Fruit fly (Drosophila melanogaster) whole organism, embryonic: Measurements from ENCODE around the gene Gale.

Experiments
- CG10959 ChIP-seq: fragments of 200-800 bp; sonication (Bioruptor generic); IDR thresholded peaks from 2 replicates; pipeline ENCODE4 v1.3.6; 2022; ENCODE audit warnings: missing biosample characterization, missing genetic modification characterization
- CG11560 ChIP-seq: fragments of 200-800 bp; sonication (Bioruptor generic); IDR thresholded peaks from 3 replicates; pipeline ENCODE4 v1.3.6; 2022; ENCODE audit warnings: missing biosample characterization, missing genetic modification characterization
- CG14710 ChIP-seq: fragments of 200-800 bp; sonication (Bioruptor generic); optimal IDR thresholded peaks from 3 replicates; lab custom pipeline; 2019; ENCODE audit warnings: missing biosample characterization, mild to moderate bottlenecking, missing genetic modification characterization, moderate library complexity
- CG15011 ChIP-seq: fragments of 200-800 bp; sonication (Bioruptor generic); optimal IDR thresholded peaks from 3 replicates; lab custom pipeline; 2018; ENCODE audit warnings: missing biosample characterization, mild to moderate bottlenecking, missing genetic modification characterization
- CG15514 ChIP-seq: fragments of 200-800 bp; sonication (Bioruptor generic); optimal IDR thresholded peaks from 3 replicates; lab custom pipeline; 2017; ENCODE audit warnings: missing biosample characterization, missing genetic modification characterization, mild to moderate bottlenecking, moderate library complexity, missing genetic modification reagents
- CG15601 ChIP-seq: fragments of 200-800 bp; sonication (Bioruptor generic); optimal IDR thresholded peaks from 3 replicates; lab custom pipeline; 2019; ENCODE audit warnings: missing biosample characterization, mild to moderate bottlenecking, missing genetic modification characterization, moderate library complexity
- CG17359 ChIP-seq: fragments of 200-800 bp; sonication (Bioruptor generic); optimal IDR thresholded peaks from 3 replicates; lab custom pipeline; 2018; ENCODE audit warnings: missing biosample characterization, mild to moderate bottlenecking, missing genetic modification characterization, moderate library complexity
- CG1792 ChIP-seq: fragments of 200-800 bp; sonication (Bioruptor generic); optimal IDR thresholded peaks from 2 replicates; lab custom pipeline; 2016; ENCODE audit warnings: missing biosample characterization, missing genetic modification characterization
- CG2889 ChIP-seq: fragments of 200-800 bp; sonication (Bioruptor generic); IDR thresholded peaks from 3 replicates; pipeline ENCODE4 v1.3.6; 2022; ENCODE audit warnings: missing biosample characterization, missing genetic modification characterization
- CG31388 ChIP-seq: fragments of 200-800 bp; sonication (Bioruptor generic); optimal IDR thresholded peaks from 2 replicates; lab custom pipeline; 2016; ENCODE audit warnings: missing biosample characterization, missing genetic modification characterization
- CG42726 ChIP-seq: fragments of 200-800 bp; sonication (Bioruptor generic); IDR thresholded peaks from 2 replicates; pipeline ENCODE4 v1.3.6; 2022; ENCODE audit warnings: missing biosample characterization, missing genetic modification characterization; ENCODE audit not compliant: partially characterized antibody
- CG4328 ChIP-seq: fragments of 200-800 bp; sonication (Bioruptor generic); optimal IDR thresholded peaks from 3 replicates; lab custom pipeline; 2017; ENCODE audit warnings: missing biosample characterization, missing genetic modification reagents, missing genetic modification characterization
- CG6175 ChIP-seq: fragments of 200-800 bp; sonication (Bioruptor generic); IDR thresholded peaks from 3 replicates; pipeline ENCODE4 v1.3.6; 2022; ENCODE audit warnings: missing biosample characterization, missing genetic modification characterization
- CG6683 ChIP-seq: fragments of 200-800 bp; sonication (Bioruptor generic); optimal IDR thresholded peaks from 2 replicates; lab custom pipeline; 2017; ENCODE audit warnings: missing biosample characterization, mild to moderate bottlenecking, missing genetic modification characterization, missing genetic modification reagents
- CG7357 ChIP-seq: fragments of 200-800 bp; sonication (Bioruptor generic); IDR thresholded peaks from 3 replicates; pipeline ENCODE4 v1.3.6; 2022; ENCODE audit warnings: missing biosample characterization, missing genetic modification characterization
- CG8765 ChIP-seq: fragments of 200-800 bp; sonication (Bioruptor generic); IDR thresholded peaks from 2 replicates; pipeline ENCODE4 v1.3.6; 2022; ENCODE audit warnings: missing biosample characterization, missing genetic modification characterization
- CG9727 ChIP-seq: fragments of 200-800 bp; sonication (Bioruptor generic); optimal IDR thresholded peaks from 3 replicates; lab custom pipeline; 2017; ENCODE audit warnings: missing biosample characterization, mild to moderate bottlenecking, missing genetic modification characterization
- D ChIP-seq, 2 experiments: fragments of 200-800 bp in 1 of 2; fragments of >200 bp in 1 of 2; sonication (Bioruptor generic) in 1 of 2; optimal IDR thresholded peaks; 2 replicates in 1 of 2; 3 replicates in 1 of 2; lab custom pipeline; 2017; ENCODE audit warnings: mild to moderate bottlenecking in 1 of 2, missing biosample characterization in 1 of 2, missing genetic modification characterization in 1 of 2, missing genetic modification reagents in 1 of 2
- Dll ChIP-seq: fragments of 200-800 bp; sonication (Bioruptor generic); IDR thresholded peaks from 4 replicates; pipeline ENCODE4 v1.3.6; 2022; ENCODE audit warnings: missing biosample characterization, missing genetic modification characterization; ENCODE audit not compliant: partially characterized antibody
- Drgx ChIP-seq: fragments of 200-800 bp; sonication (Bioruptor generic); IDR thresholded peaks from 2 replicates; pipeline ENCODE4 v1.3.6; 2022; ENCODE audit warnings: missing biosample characterization, missing genetic modification characterization
- Hr51 ChIP-seq, 2 experiments: fragments of 200-800 bp; sonication (Bioruptor generic); optimal IDR thresholded peaks; 2 replicates in 1 of 2; 3 replicates in 1 of 2; lab custom pipeline; 2016 to 2018; ENCODE audit warnings: missing biosample characterization in 2 of 2, missing genetic modification characterization in 2 of 2, mild to moderate bottlenecking in 1 of 2, moderate library complexity in 1 of 2
- Lpt ChIP-seq: fragments of >200 bp; optimal IDR thresholded peaks from 2 replicates; lab custom pipeline; 2018; ENCODE audit warnings: missing biosample characterization, missing genetic modification characterization
- NC2α ChIP-seq: fragments of 200-800 bp; sonication (Bioruptor generic); optimal IDR thresholded peaks from 2 replicates; lab custom pipeline; 2016; ENCODE audit warnings: missing biosample characterization, missing genetic modification characterization
- NC2β ChIP-seq: fragments of 200-800 bp; sonication (Bioruptor generic); optimal IDR thresholded peaks from 2 replicates; lab custom pipeline; 2016; ENCODE audit warnings: missing biosample characterization, missing genetic modification characterization
- Neu2 ChIP-seq: fragments of 200-800 bp; sonication (Bioruptor generic); optimal IDR thresholded peaks from 3 replicates; lab custom pipeline; 2016; ENCODE audit warnings: missing biosample characterization, missing genetic modification characterization, borderline replicate concordance
- Optix ChIP-seq: fragments of 200-800 bp; sonication (Bioruptor generic); IDR thresholded peaks from 3 replicates; pipeline ENCODE4 v1.3.6; 2022; ENCODE audit warnings: missing biosample characterization, missing genetic modification characterization
- Sin3A ChIP-seq: fragments of >200 bp; optimal IDR thresholded peaks from 2 replicates; lab custom pipeline; 2018
- az2 ChIP-seq: fragments of 200-800 bp; sonication (Bioruptor generic); optimal IDR thresholded peaks from 3 replicates; lab custom pipeline; 2016; ENCODE audit warnings: missing biosample characterization, missing genetic modification characterization
- bbx ChIP-seq: fragments of 200-800 bp; sonication (Bioruptor generic); IDR thresholded peaks from 2 replicates; pipeline ENCODE4 v1.3.6; 2022; ENCODE audit warnings: missing biosample characterization, missing genetic modification characterization; ENCODE audit not compliant: partially characterized antibody
- br ChIP-seq: fragments of >200 bp; optimal IDR thresholded peaks from 2 replicates; lab custom pipeline; 2017
- btn ChIP-seq: fragments of 200-800 bp; sonication (Bioruptor generic); optimal IDR thresholded peaks from 2 replicates; lab custom pipeline; 2016; ENCODE audit warnings: missing biosample characterization, missing genetic modification characterization
- chif ChIP-seq, 2 experiments: fragments of 200-800 bp; sonication (Bioruptor generic); optimal IDR thresholded peaks; 3 replicates each; lab custom pipeline; 2016; ENCODE audit warnings: missing biosample characterization in 2 of 2, missing genetic modification characterization in 2 of 2
- chn ChIP-seq: fragments of 200-800 bp; sonication (Bioruptor generic); optimal IDR thresholded peaks from 2 replicates; lab custom pipeline; 2016; ENCODE audit warnings: missing biosample characterization, missing genetic modification characterization
- corto ChIP-seq: fragments of 200-800 bp; sonication (Bioruptor generic); optimal IDR thresholded peaks from 2 replicates; lab custom pipeline; 2016; ENCODE audit warnings: missing biosample characterization, mild to moderate bottlenecking, missing genetic modification characterization, moderate library complexity
- crp ChIP-seq, 2 experiments: fragments of 200-800 bp; sonication (Bioruptor generic); optimal IDR thresholded peaks; 2 replicates in 1 of 2; 3 replicates in 1 of 2; lab custom pipeline; 2017; ENCODE audit warnings: missing biosample characterization in 2 of 2, missing genetic modification characterization in 2 of 2, mild to moderate bottlenecking in 1 of 2, moderate library complexity in 1 of 2
- gce ChIP-seq: fragments of 200-800 bp; sonication (Bioruptor generic); IDR thresholded peaks from 3 replicates; pipeline ENCODE4 v1.3.6; 2022; ENCODE audit warnings: missing biosample characterization, missing genetic modification characterization
- grn ChIP-seq: fragments of 200-800 bp; sonication (Bioruptor generic); optimal IDR thresholded peaks from 3 replicates; lab custom pipeline; 2017; ENCODE audit warnings: missing biosample characterization, missing genetic modification characterization
- insv ChIP-seq, 2 experiments: fragments of 200-800 bp; sonication (Bioruptor generic); optimal IDR thresholded peaks; 3 replicates each; lab custom pipeline; 2016 to 2018; ENCODE audit warnings: missing biosample characterization in 2 of 2, missing genetic modification characterization in 2 of 2
- klu ChIP-seq: fragments of 200-800 bp; sonication (Bioruptor generic); IDR thresholded peaks from 2 replicates; pipeline ENCODE4 v1.3.6; 2022; ENCODE audit warnings: missing biosample characterization, missing genetic modification characterization
- maf-S ChIP-seq: fragments of 200-800 bp; sonication (Bioruptor generic); optimal IDR thresholded peaks from 2 replicates; lab custom pipeline; 2016; ENCODE audit warnings: missing biosample characterization, missing genetic modification characterization
- odd ChIP-seq: fragments of 200-800 bp; sonication (Bioruptor generic); optimal IDR thresholded peaks from 2 replicates; lab custom pipeline; 2017; ENCODE audit warnings: missing biosample characterization, mild to moderate bottlenecking, missing genetic modification characterization
- p53 ChIP-seq: fragments of 200-800 bp; sonication (Bioruptor generic); optimal IDR thresholded peaks from 2 replicates; lab custom pipeline; 2016; ENCODE audit warnings: missing biosample characterization, missing genetic modification characterization
- pfk ChIP-seq: fragments of 200-800 bp; sonication (Bioruptor generic); optimal IDR thresholded peaks from 2 replicates; lab custom pipeline; 2018; ENCODE audit warnings: missing biosample characterization, mild to moderate bottlenecking, missing genetic modification characterization, moderate library complexity
- pros ChIP-seq: fragments of 200-800 bp; sonication (Bioruptor generic); optimal IDR thresholded peaks from 3 replicates; lab custom pipeline; 2019; ENCODE audit warnings: missing biosample characterization, mild to moderate bottlenecking, missing genetic modification characterization, moderate library complexity
- ranshi ChIP-seq: fragments of 200-800 bp; sonication (Bioruptor generic); IDR thresholded peaks from 2 replicates; pipeline ENCODE4 v1.3.6; 2022; ENCODE audit warnings: missing biosample characterization, missing genetic modification characterization
- salm ChIP-seq: fragments of 200-800 bp; sonication (Bioruptor generic); optimal IDR thresholded peaks from 2 replicates; lab custom pipeline; 2018; ENCODE audit warnings: missing biosample characterization, mild to moderate bottlenecking, missing genetic modification characterization
- shn ChIP-seq: fragments of 200-800 bp; sonication (Bioruptor generic); optimal IDR thresholded peaks from 3 replicates; lab custom pipeline; 2016; ENCODE audit warnings: missing biosample characterization, missing genetic modification characterization
- slou ChIP-seq: fragments of 200-800 bp; sonication (Bioruptor generic); optimal IDR thresholded peaks from 3 replicates; lab custom pipeline; 2016; ENCODE audit warnings: missing biosample characterization, missing genetic modification characterization
- tx ChIP-seq: fragments of 200-800 bp; sonication (Bioruptor generic); optimal IDR thresholded peaks from 2 replicates; lab custom pipeline; 2016; ENCODE audit warnings: missing biosample characterization, missing genetic modification characterization

The Gale gene

DNA sequence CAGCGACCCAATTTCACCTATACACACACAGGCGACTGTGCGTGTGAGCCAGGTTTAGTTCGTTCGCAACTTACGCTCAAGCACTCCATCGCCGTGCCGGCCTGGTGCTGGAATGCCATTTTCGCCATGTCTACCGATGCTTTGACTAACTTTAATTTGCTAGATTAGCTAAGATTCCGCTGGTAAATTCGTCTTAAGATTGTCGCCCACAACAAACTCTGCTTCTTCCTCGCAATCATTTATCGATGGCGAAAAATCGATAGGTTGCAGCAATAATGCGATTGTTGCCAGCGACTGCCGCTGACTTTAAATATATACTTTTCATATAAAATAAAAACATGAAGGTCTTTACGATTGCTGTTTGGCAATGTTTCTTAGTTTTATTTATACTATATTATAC lies 4.3 kb downstream of the Gale start, which contains the start of gene CG3402 (continued):
- TF ChIP-seq Sin3A (lab: Kevin White, UChicago), result peak; percentile 4
- TF ChIP-seq tx, result no peak
- peak; percentile 14 for TF ChIP-seq CG14710
- peak in 1 of 2 experiments; percentile 40 for TF ChIP-seq crp (GFP tag; optimal IDR thresholded peaks at IDR 0.05; lab: Kevin White, UChicago)
- peak; percentile 81 for TF ChIP-seq Dll (GFP tag; lab: Robert Waterston, UW)
- TF ChIP-seq pfk, result no peak

DNA sequence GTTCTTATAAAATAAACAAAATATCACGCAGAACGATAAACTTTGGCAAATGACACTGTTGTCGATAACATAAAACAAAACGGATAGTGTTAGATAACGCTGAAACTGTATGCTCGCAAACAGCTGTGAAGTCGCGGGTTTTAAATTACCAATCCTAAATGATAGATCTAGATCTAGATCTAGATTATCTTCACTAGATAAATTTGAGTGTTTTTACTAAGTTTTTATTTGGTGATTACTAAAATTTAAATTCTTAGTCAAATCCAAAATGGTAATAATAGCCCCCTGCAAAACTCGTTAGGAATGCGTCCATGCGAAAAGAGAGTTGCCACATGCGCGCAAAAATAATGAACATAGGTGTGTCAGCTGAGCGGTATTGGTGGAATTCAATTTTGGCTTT lies 5.7 kb downstream of the Gale start, which contains the start of the genes MED30 and Rev1:
TSS of gene MED30 (minus strand) at position 71 of the 400 bp plus-strand sequence.
TSS of gene Rev1 (plus strand) at position 345 of the 400 bp plus-strand sequence.
- TF ChIP-seq az2 (GFP tag; lab: Kevin White, UChicago) (peak; percentile 94), klu (peak; percentile 79), CG1792 (GFP tag; lab: Kevin White, UChicago) (peak; percentile 93), grn (GFP tag; lab: Kevin White, UChicago) (peak; percentile 93), bbx (GFP tag; lab: Robert Waterston, UW) (peak; percentile 29; the same call in 1 of the 2 replicates), pfk (peak; percentile 20), Lpt (no peak), CG6683 (GFP tag; lab: Kevin White, UChicago) (peak; percentile 85), CG42726 (GFP tag; lab: Robert Waterston, UW) (no peak), CG11560 (tag; lab: Robert Waterston, UW) (peak; percentile 77), CG31388 (GFP tag; lab: Kevin White, UChicago) (peak; percentile 85), CG15601 (tag; lab: Kevin White, UChicago) (peak; percentile 89), salm (peak; percentile 81), gce (GFP tag; lab: Robert Waterston, UW) (peak; percentile 80), CG4328 (peak; percentile 83), chif (GFP tag; optimal IDR thresholded peaks at IDR 0.05; lab: Kevin White, UChicago) (peak; percentile 93 to 95), crp (GFP tag; optimal IDR thresholded peaks at IDR 0.05; lab: Kevin White, UChicago) (peak; percentile 93 to 97), CG10959 (GFP tag; lab: Robert Waterston, UW) (peak; percentile 61), CG17359 (tag; lab: Kevin White, UChicago) (peak; percentile 92), D (optimal IDR thresholded peaks at IDR 0.05; lab: Kevin White, UChicago) (no peak), D (GFP tag; optimal IDR thresholded peaks at IDR 0.05; lab: Kevin White, UChicago) (peak; percentile 80), ranshi (GFP tag; lab: Robert Waterston, UW) (peak; percentile 87), Hr51 (GFP tag; optimal IDR thresholded peaks at IDR 0.05; lab: Kevin White, UChicago) (peak; percentile 92 to 97), insv (GFP tag; optimal IDR thresholded peaks at IDR 0.05; lab: Kevin White, UChicago) (peak in 1 of 2 experiments; percentile 62), Neu2 (GFP tag; lab: Kevin White, UChicago) (peak; percentile 71), pros (GFP tag; lab: Kevin White, UChicago) (no peak), br (no peak), maf-S (peak; percentile 96), CG9727 (GFP tag; lab: Kevin White, UChicago) (peak; percentile 86), p53 (peak; percentile 86), NC2α (GFP tag; lab: Kevin White, UChicago) (peak; percentile 90), corto (GFP tag; lab: Kevin White, UChicago) (peak; percentile 57), CG7357 (GFP tag; lab: Robert Waterston, UW) (peak; percentile 76), Optix (GFP tag; lab: Robert Waterston, UW) (peak; percentile 75), Drgx (peak; percentile 89), CG15514 (GFP tag; lab: Kevin White, UChicago) (peak; percentile 90), CG6175 (GFP tag; lab: Robert Waterston, UW) (peak; percentile 78; the same call in 2 of the 3 replicates), btn (peak; percentile 86), chn (GFP tag; lab: Kevin White, UChicago) (peak; percentile 96), slou (peak; percentile 92), shn (GFP tag; lab: Kevin White, UChicago) (peak; percentile 97), odd (no peak), CG2889 (GFP tag; lab: Robert Waterston, UW) (peak; percentile 82), CG8765 (GFP tag; lab: Robert Waterston, UW) (peak; percentile 80), CG15011 (no peak), NC2β (GFP tag; lab: Kevin White, UChicago) (peak; percentile 96)
